Worm (Caenorhabditis elegans): ENCODE data around the gene F26D11.2.

DNA sequence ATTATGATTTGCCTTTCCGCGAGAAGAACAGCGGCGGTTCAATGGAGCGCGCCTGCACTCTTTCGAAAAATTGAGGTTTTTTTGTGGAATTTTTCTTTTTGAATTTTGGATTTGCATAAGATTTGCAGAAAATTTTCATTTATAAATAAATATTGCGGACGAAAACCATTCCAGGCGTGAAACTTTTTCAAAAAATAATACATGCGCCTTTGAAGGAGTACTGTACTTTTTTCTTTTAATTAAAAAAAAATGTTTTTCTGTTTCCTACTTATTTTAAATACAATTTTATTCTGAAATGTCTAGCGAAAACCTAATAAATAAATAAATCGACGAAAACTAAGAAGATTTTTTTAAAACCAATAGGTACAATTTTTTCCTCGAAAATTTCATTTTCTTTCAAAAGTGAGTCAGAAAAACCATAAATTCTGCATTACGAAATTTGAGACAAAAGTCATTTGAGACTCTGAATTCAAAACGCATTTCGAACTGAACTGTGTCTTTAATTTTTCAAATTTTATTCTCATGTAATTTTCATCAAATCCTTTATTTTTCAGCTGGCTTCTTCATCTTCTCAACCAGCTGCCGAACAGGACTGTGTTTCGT, 22.0 kb downstream of the F26D11.2 start, which contains the start of gene F26D11.1:
- TF ChIP-seq dsc-1 (tag; optimal IDR thresholded peaks at IDR 0.05) (no peak), fkh-4 (tag; optimal IDR thresholded peaks at IDR 0.05; ENCODE audit: borderline replicate concordance) (no peak), ztf-11 (tag; optimal IDR thresholded peaks at IDR 0.05) (no peak), isw-1 (GFP tag; IDR thresholded peaks at IDR 0.05) (no peak), nhr-85 (tag) (no peak), unc-30 (tag; optimal IDR thresholded peaks at IDR 0.05) (no peak), nhr-90 (tag; optimal IDR thresholded peaks at IDR 0.05; ENCODE audit: poor library complexity) (no peak), egl-27 (tag; optimal IDR thresholded peaks at IDR 0.05) (no peak)

Measured in whole organism, L1 larva.